Fruit fly (Drosophila melanogaster) whole organism, embryonic: ENCODE data around the gene PPYR1.

Experiments used
- Adf1 ChIP-seq: fragments of 200-800 bp; sonication (Bioruptor generic); IDR thresholded peaks from 2 replicates; pipeline ENCODE4 v1.3.6; 2022; ENCODE audit warnings: missing biosample characterization, missing genetic modification characterization
- CG13296 ChIP-seq: fragments of 200-800 bp; sonication (Bioruptor generic); optimal IDR thresholded peaks from 3 replicates; lab custom pipeline; 2018; ENCODE audit warnings: missing biosample characterization, mild to moderate bottlenecking, missing genetic modification characterization
- CG13894 ChIP-seq: fragments of 200-800 bp; sonication (Bioruptor generic); optimal IDR thresholded peaks from 3 replicates; lab custom pipeline; 2018; ENCODE audit warnings: missing biosample characterization, mild to moderate bottlenecking, missing genetic modification characterization, moderate library complexity
- CG18476 ChIP-seq: fragments of 200-800 bp; sonication (Bioruptor generic); optimal IDR thresholded peaks from 2 replicates; lab custom pipeline; 2016; ENCODE audit warnings: missing biosample characterization, mild to moderate bottlenecking, missing genetic modification characterization
- CG5245 ChIP-seq: fragments of 200-800 bp; sonication (Bioruptor generic); optimal IDR thresholded peaks from 3 replicates; lab custom pipeline; 2016; ENCODE audit warnings: missing biosample characterization, missing genetic modification characterization
- CTCF ChIP-seq: fragments of 200-800 bp; sonication (Bioruptor generic); optimal IDR thresholded peaks from 2 replicates; lab custom pipeline; 2017; ENCODE audit warnings: missing biosample characterization, mild to moderate bottlenecking, missing genetic modification characterization, moderate library complexity
- Doc3 ChIP-seq: fragments of 200-800 bp; sonication (Bioruptor generic); IDR thresholded peaks from 3 replicates; pipeline ENCODE4 v1.3.6; 2022; ENCODE audit warnings: missing biosample characterization, missing genetic modification characterization; ENCODE audit not compliant: partially characterized antibody
- Ets65A ChIP-seq: fragments of 200-800 bp; sonication (Bioruptor generic); peaks from one replicate; lab custom pipeline; 2016; ENCODE audit warnings: missing biosample characterization, missing genetic modification characterization
- Ets97D ChIP-seq: fragments of 200-800 bp; sonication (Bioruptor generic); optimal IDR thresholded peaks from 3 replicates; lab custom pipeline; 2016; ENCODE audit warnings: missing biosample characterization, missing genetic modification characterization
- H15 ChIP-seq: fragments of 200-800 bp; sonication (Bioruptor generic); IDR thresholded peaks from 3 replicates; pipeline ENCODE4 v1.3.6; 2022; ENCODE audit warnings: missing biosample characterization, missing genetic modification characterization
- Nf-YB ChIP-seq: fragments of 200-800 bp; sonication (Bioruptor generic); optimal IDR thresholded peaks from 3 replicates; lab custom pipeline; 2019; ENCODE audit warnings: missing biosample characterization, mild to moderate bottlenecking, missing genetic modification characterization, moderate library complexity
- Opbp ChIP-seq: fragments of 200-800 bp; sonication (Bioruptor generic); IDR thresholded peaks from 3 replicates; pipeline ENCODE4 v1.3.6; 2022; ENCODE audit warnings: missing biosample characterization, missing genetic modification characterization; ENCODE audit not compliant: partially characterized antibody
- Xbp1 ChIP-seq: fragments of 200-800 bp; sonication (Bioruptor generic); optimal IDR thresholded peaks from 3 replicates; lab custom pipeline; 2016; ENCODE audit warnings: missing biosample characterization, mild to moderate bottlenecking, missing genetic modification characterization
- ab ChIP-seq: fragments of 200-800 bp; sonication (Bioruptor generic); optimal IDR thresholded peaks from 2 replicates; lab custom pipeline; 2016; ENCODE audit warnings: missing biosample characterization, missing genetic modification characterization
- abd-A ChIP-seq: fragments of 200-800 bp; sonication (Bioruptor generic); optimal IDR thresholded peaks from 3 replicates; lab custom pipeline; 2019; ENCODE audit warnings: missing biosample characterization, mild to moderate bottlenecking, missing genetic modification characterization, moderate library complexity
- cad ChIP-seq: fragments of >200 bp; optimal IDR thresholded peaks from 2 replicates; lab custom pipeline; 2017; ENCODE audit warnings: missing biosample characterization, missing genetic modification characterization
- exex ChIP-seq: fragments of 200-800 bp; sonication (Bioruptor generic); optimal IDR thresholded peaks from 4 replicates; lab custom pipeline; 2018; ENCODE audit warnings: missing biosample characterization, mild to moderate bottlenecking, missing genetic modification characterization, moderate library complexity
- gcm ChIP-seq: fragments of 200-800 bp; sonication (Bioruptor generic); optimal IDR thresholded peaks from 2 replicates; lab custom pipeline; 2019; ENCODE audit warnings: missing biosample characterization, mild to moderate bottlenecking, missing genetic modification characterization, moderate library complexity
- hbn ChIP-seq: fragments of 200-800 bp; sonication (Bioruptor generic); IDR thresholded peaks from 2 replicates; pipeline ENCODE4 v1.3.6; 2022; ENCODE audit warnings: missing biosample characterization, missing genetic modification characterization; ENCODE audit not compliant: partially characterized antibody
- lola ChIP-seq, 3 experiments: fragments of >200 bp in 2 of 3; fragments of 200-800 bp in 1 of 3; sonication (Bioruptor generic) in 1 of 3; optimal IDR thresholded peaks; 2 replicates each; lab custom pipeline; 2017 to 2019; ENCODE audit warnings: missing biosample characterization in 3 of 3, missing genetic modification characterization in 3 of 3, mild to moderate bottlenecking in 1 of 3, moderate library complexity in 1 of 3
- luna ChIP-seq: fragments of 200-800 bp; sonication (Bioruptor generic); optimal IDR thresholded peaks from 2 replicates; lab custom pipeline; 2016; ENCODE audit warnings: missing biosample characterization, missing genetic modification characterization
- pan ChIP-seq, 4 experiments: fragments of >200 bp in 3 of 4; fragments of 200-800 bp in 1 of 4; sonication (Bioruptor generic) in 1 of 4; optimal IDR thresholded peaks in 3 of 4; IDR thresholded peaks in 1 of 4; 2 replicates each; pipeline versions ENCODE4 v1.3.6 to Lab custom; 2017 to 2022; ENCODE audit warnings: missing biosample characterization in 2 of 4, missing genetic modification characterization in 2 of 4, mixed read lengths in 1 of 4
- phol ChIP-seq: fragments of 200-800 bp; sonication (Bioruptor generic); optimal IDR thresholded peaks from 3 replicates; lab custom pipeline; 2018; ENCODE audit warnings: missing biosample characterization, mild to moderate bottlenecking, missing genetic modification characterization, moderate library complexity
- sd ChIP-seq: fragments of 200-800 bp; sonication (Bioruptor generic); optimal IDR thresholded peaks from 3 replicates; lab custom pipeline; 2018; ENCODE audit warnings: missing biosample characterization, mild to moderate bottlenecking, missing genetic modification characterization, moderate library complexity
- sna ChIP-seq: fragments of 200-800 bp; sonication (Bioruptor generic); IDR thresholded peaks from 2 replicates; pipeline ENCODE4 v1.3.6; 2022; ENCODE audit warnings: missing biosample characterization, missing genetic modification characterization; ENCODE audit not compliant: partially characterized antibody
- zf30C ChIP-seq: fragments of 200-800 bp; sonication (Bioruptor generic); optimal IDR thresholded peaks from 3 replicates; lab custom pipeline; 2018; ENCODE audit warnings: missing biosample characterization, mild to moderate bottlenecking, missing genetic modification characterization

Gene PPYR1

DNA sequence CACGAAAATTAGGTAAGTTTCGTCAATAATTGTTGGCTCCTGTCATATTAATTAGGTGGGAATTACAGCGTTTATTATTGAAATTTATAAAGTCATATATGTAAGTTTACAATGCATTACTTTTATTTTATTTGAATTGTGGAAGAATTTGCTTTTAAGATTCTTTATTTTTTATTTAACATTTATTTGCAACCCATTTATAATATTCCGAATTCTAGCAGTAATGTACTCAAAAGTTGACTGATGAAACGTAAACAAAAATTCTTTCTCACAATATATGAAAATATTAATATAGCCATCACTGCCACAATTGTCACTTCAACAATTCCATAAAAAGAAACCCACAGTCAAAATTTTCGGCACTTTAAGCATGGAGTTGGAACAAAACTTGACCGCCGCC, 34.6 kb downstream of the PPYR1 start, which contains the start of gene CG5662:
Gene CG5662 (plus strand): TSS at position 301 of the 400 bp plus-strand sequence.
- TF ChIP-seq sd (tag; lab: Kevin White, UChicago) (no peak), cad (no peak), CG5245 (GFP tag; lab: Kevin White, UChicago) (no peak), hbn (GFP tag; lab: Robert Waterston, UW) (no peak), Ets97D (GFP tag; lab: Kevin White, UChicago) (no peak), ab (no peak), phol (no peak), pan (optimal IDR thresholded peaks at IDR 0.05; lab: Kevin White, UChicago) (no peak), pan (GFP tag; optimal IDR thresholded peaks at IDR 0.05 in 1 of 2, IDR thresholded peaks at IDR 0.05 in 1 of 2) (no peak), gcm (GFP tag; lab: Kevin White, UChicago) (no peak), Xbp1 (GFP tag; lab: Kevin White, UChicago) (no peak), zf30C (GFP tag; lab: Kevin White, UChicago) (no peak)

- TF ChIP-seq Doc3 (GFP tag; lab: Robert Waterston, UW) (no peak), exex (tag; lab: Kevin White, UChicago) (no peak), Opbp (GFP tag; lab: Robert Waterston, UW) (no peak), sna (GFP tag; lab: Robert Waterston, UW) (no peak), CG13296 (no peak), Adf1 (no peak)
These were observed 38.2 kb downstream of the PPYR1 start, which contains the start of gene CG32588 for dm6 chrX:15206536-15206935. TSS of gene CG32588 (minus strand) at chrX:15206636.

dm6 chrX:15203634-15204033, 41.1 kb downstream of the PPYR1 start:
- TF ChIP-seq CG18476 (GFP tag; lab: Kevin White, UChicago): no peak
- peak; percentile 33 for TF ChIP-seq Ets65A
- no peak for TF ChIP-seq H15 (GFP tag; lab: Robert Waterston, UW)
- TF ChIP-seq CTCF (GFP tag; lab: Kevin White, UChicago): peak; percentile 75

dm6 chrX:15199845-15200432, 44.8 kb downstream of the PPYR1 start:
- TF ChIP-seq luna (GFP tag; lab: Kevin White, UChicago): no peak
- TF ChIP-seq CG13894 (tag; lab: Kevin White, UChicago): peak; percentile 54
- TF ChIP-seq lola (GFP tag; optimal IDR thresholded peaks at IDR 0.05; lab: Kevin White, UChicago): no peak
- peak; percentile 93 for TF ChIP-seq abd-A (tag; lab: Kevin White, UChicago)
- no peak for TF ChIP-seq Nf-YB (GFP tag; lab: Kevin White, UChicago)
